Worm (Caenorhabditis elegans): ENCODE measurements around the gene T07F8.4.

T07F8.4 gene

DNA sequence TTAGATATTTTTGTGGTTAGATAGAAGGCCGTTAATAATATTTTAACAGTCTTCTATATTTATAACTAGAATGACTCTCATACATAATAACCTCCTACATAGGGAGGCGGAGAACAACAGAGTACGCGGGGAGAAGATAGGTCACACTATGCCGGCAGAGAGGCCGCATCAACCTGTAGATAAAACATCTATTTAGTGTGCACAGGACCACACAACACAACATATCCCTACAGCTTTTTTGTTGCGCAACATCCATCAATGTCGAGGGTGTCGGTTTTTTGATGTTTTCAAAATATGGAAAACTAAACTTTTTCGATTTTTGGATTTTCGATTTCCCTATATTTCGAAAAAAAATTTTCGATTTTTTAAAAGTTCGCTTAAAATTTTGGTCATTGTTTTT is 41.0 kb downstream of the T07F8.4 start:
- TF ChIP-seq pag-3 (tag; optimal IDR thresholded peaks at IDR 0.05; ENCODE audit: borderline replicate concordance, insufficient read depth) (no peak), nhr-19 (GFP tag; conservative IDR thresholded peaks at IDR 0.05) (no peak), efl-1 (optimal IDR thresholded peaks at IDR 0.05) (no peak), efl-1 (GFP tag; optimal IDR thresholded peaks at IDR 0.05 in 1 of 2) (peak in 1 of 2 experiments; percentile 2), fkh-10 (GFP tag; optimal IDR thresholded peaks at IDR 0.05) (no peak), dsc-1 (tag; optimal IDR thresholded peaks at IDR 0.05) (no peak)

DNA sequence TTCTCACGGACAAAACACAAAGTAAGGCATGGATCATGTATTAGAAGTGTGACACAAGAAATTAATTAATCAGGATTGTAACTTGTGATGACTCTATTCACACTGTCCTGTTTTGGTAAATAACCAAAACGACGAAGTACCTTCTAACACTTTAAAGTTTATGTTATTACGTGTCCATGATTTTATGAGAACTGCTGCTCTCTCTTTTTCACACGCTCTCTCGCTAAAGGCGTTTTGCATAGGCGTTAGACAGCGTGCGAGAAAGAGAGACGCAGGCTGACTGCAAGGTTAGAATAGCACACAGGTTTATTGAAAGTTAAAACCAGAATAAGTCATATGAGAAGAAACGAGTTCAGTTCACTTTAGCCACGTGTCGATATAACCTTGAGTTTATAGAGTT is 41.7 kb downstream of the T07F8.4 start:
- TF ChIP-seq unc-30 (tag; optimal IDR thresholded peaks at IDR 0.05) (no peak), ceh-90 (tag; optimal IDR thresholded peaks at IDR 0.05) (no peak), ces-1 (GFP tag; optimal IDR thresholded peaks at IDR 0.05) (no peak), nhr-20 (tag; optimal IDR thresholded peaks at IDR 0.05) (peak; percentile 83), nhr-12 (tag; optimal IDR thresholded peaks at IDR 0.05) (no peak), mdl-1 (tag; optimal IDR thresholded peaks at IDR 0.05) (peak in 1 of 2 experiments; percentile 38), C04F5.9 (tag; optimal IDR thresholded peaks at IDR 0.05) (no peak), elt-3 (tag; optimal IDR thresholded peaks at IDR 0.05) (peak in 1 of 6 experiments; percentile 44), efl-3 (GFP tag; optimal IDR thresholded peaks at IDR 0.05) (no peak), hlh-17 (GFP tag; optimal IDR thresholded peaks at IDR 0.05; ENCODE audit: borderline replicate concordance) (no peak), lin-35 (GFP tag; optimal IDR thresholded peaks at IDR 0.05) (peak in 1 of 2 experiments; percentile 51), C16A3.4 (tag; optimal IDR thresholded peaks at IDR 0.05) (no peak), nhr-237 (tag; optimal IDR thresholded peaks at IDR 0.05) (no peak), fkh-8 (tag; optimal IDR thresholded peaks at IDR 0.05) (no peak), pqm-1 (tag; optimal IDR thresholded peaks at IDR 0.05) (no peak), lin-13 (GFP tag; optimal IDR thresholded peaks at IDR 0.05) (no peak), unc-130 (tag; optimal IDR thresholded peaks at IDR 0.05) (no peak), lin-15B (tag; optimal IDR thresholded peaks at IDR 0.05) (no peak), mef-2 (tag; optimal IDR thresholded peaks at IDR 0.05) (no peak), skn-1 (tag; optimal IDR thresholded peaks at IDR 0.05) (no peak), ceh-88 (GFP tag; IDR thresholded peaks at IDR 0.05) (peak; percentile 25; the same call in 1 of the 2 replicates), vab-15 (tag; optimal IDR thresholded peaks at IDR 0.05) (peak; percentile 69), ztf-11 (tag; optimal IDR thresholded peaks at IDR 0.05) (no peak), fkh-4 (tag; optimal IDR thresholded peaks at IDR 0.05; ENCODE audit: borderline replicate concordance) (no peak), zip-4 (GFP tag; optimal IDR thresholded peaks at IDR 0.05) (no peak), hlh-4 (tag; optimal IDR thresholded peaks at IDR 0.05) (no peak), nhr-71 (tag; optimal IDR thresholded peaks at IDR 0.05) (peak; percentile 82), ceh-82 (tag; optimal IDR thresholded peaks at IDR 0.05) (no peak), F16B12.6 (tag; optimal IDR thresholded peaks at IDR 0.05) (no peak), unc-98 (GFP tag; IDR thresholded peaks at IDR 0.05) (no peak), tbx-2 (tag; optimal IDR thresholded peaks at IDR 0.05) (no peak), snu-23 (GFP tag; optimal IDR thresholded peaks at IDR 0.05) (peak; percentile 73), mab-9 (GFP tag; IDR thresholded peaks at IDR 0.05) (peak; percentile 39; the same call in 1 of the 2 replicates), lin-39 (tag; optimal IDR thresholded peaks at IDR 0.05) (no peak), ama-1 (optimal IDR thresholded peaks at IDR 0.05) (no peak), nhr-28 (tag; optimal IDR thresholded peaks at IDR 0.05) (no peak), unc-86 (tag; optimal IDR thresholded peaks at IDR 0.05) (no peak), fos-1 (tag; optimal IDR thresholded peaks at IDR 0.05) (no peak), irx-1 (tag; optimal IDR thresholded peaks at IDR 0.05) (peak; percentile 0), sup-37 (GFP tag; optimal IDR thresholded peaks at IDR 0.05) (no peak), unc-62 (GFP tag; optimal IDR thresholded peaks at IDR 0.05) (no peak), fkh-10 (GFP tag; optimal IDR thresholded peaks at IDR 0.05) (no peak), tlp-1 (tag; optimal IDR thresholded peaks at IDR 0.05) (no peak), nhr-19 (GFP tag; conservative IDR thresholded peaks at IDR 0.05) (peak; percentile 55), swsn-7 (tag; optimal IDR thresholded peaks at IDR 0.05) (peak; percentile 47), egl-27 (tag; optimal IDR thresholded peaks at IDR 0.05) (no peak), C34B4.2 (tag; optimal IDR thresholded peaks at IDR 0.05) (no peak), aha-1 (tag; optimal IDR thresholded peaks at IDR 0.05) (no peak), dsc-1 (tag; optimal IDR thresholded peaks at IDR 0.05) (peak; percentile 6)

All from whole organism, L1 larva.